Worm (Caenorhabditis elegans) whole organism, late embryonic: ENCODE measurements around the gene ZK662.5.

ENCODE experiments used
- elt-4 ChIP-seq: sonication (generic microtip); optimal IDR thresholded peaks from 2 replicates; lab custom pipeline; 2016; ENCODE audit warnings: missing genetic modification characterization, missing compliant biosample characterization
- pqm-1 ChIP-seq: sonication (generic microtip); optimal IDR thresholded peaks from 2 replicates; lab custom pipeline; 2016; ENCODE audit warnings: missing genetic modification characterization, missing compliant biosample characterization

- TF ChIP-seq pqm-1 (tag; lab: Kevin White, UChicago) (no peak), elt-4 (tag; lab: Kevin White, UChicago) (no peak)
These were observed 16.8 kb upstream of the ZK662.5 start for ce11 chrX:15704579-15705110.
